Fruit fly (Drosophila melanogaster): ENCODE data around the gene Cpr67Fa2.

DNA sequence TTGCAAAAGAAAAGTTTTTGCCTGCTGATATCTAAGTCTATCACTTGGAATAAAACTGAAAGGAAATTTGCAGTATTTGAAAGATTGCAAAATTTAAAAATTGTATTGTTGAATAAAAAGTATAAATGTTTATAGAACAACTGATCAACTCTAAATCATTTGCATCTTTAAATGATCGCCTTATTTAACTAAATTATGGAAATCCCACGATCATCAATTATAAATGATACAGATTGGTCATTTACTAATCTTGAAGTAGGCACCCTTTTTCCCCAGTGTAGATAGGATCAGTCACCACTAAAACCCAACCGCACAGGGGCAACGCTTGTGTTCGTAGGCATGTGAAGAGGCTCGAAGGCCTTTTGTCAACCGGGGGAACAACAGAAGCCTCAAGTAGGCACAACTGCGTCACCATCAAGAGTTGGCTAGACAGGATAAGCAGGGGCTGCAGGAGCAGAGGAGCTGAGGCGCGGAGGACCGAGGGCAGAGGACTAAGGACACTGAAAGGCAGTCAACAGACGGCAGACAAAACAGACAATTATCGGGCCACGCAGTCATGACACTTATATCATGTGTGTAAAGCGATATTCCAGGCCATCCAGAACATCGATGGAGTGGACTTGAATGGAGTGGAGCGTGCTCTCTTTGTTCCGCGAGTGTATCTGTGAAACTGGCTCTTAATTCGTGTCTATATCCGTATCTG lies 43.6 kb upstream of the Cpr67Fa2 start:
- TF ChIP-seq EcR (GFP tag; optimal IDR thresholded peaks at IDR 0.05) = no peak
- TF ChIP-seq pan (optimal IDR thresholded peaks at IDR 0.05) = peak; percentile 26
- no peak for TF ChIP-seq psq (optimal IDR thresholded peaks at IDR 0.05)
- no peak for TF ChIP-seq usp (GFP tag; optimal IDR thresholded peaks at IDR 0.05)
